Worm (Caenorhabditis elegans) whole organism, late embryonic: Measurements from ENCODE around the gene idpp-5.

Source experiments
- K09A11.1 ChIP-seq: sonication (generic microtip); optimal IDR thresholded peaks from 2 replicates; lab custom pipeline; 2017; ENCODE audit warnings: antibody characterized with exemption, mild to moderate bottlenecking, missing genetic modification characterization, missing compliant biosample characterization; ENCODE audit not compliant: insufficient read depth
- ama-1 ChIP-seq: fragments of 150-350 bp; optimal IDR thresholded peaks from 2 replicates; lab custom pipeline; 2014
- ceh-22 ChIP-seq: sonication (generic microtip); optimal IDR thresholded peaks from 2 replicates; lab custom pipeline; 2017; ENCODE audit warnings: missing biosample characterization, missing genetic modification characterization
- fkh-10 ChIP-seq: fragments of 150-350 bp; optimal IDR thresholded peaks from 2 replicates; lab custom pipeline; 2014; ENCODE audit warnings: missing biosample characterization, missing genetic modification reagents, missing genetic modification characterization
- mec-3 ChIP-seq: sonication (generic microtip); optimal IDR thresholded peaks from 2 replicates; lab custom pipeline; 2016; ENCODE audit warnings: borderline replicate concordance, missing genetic modification characterization, missing compliant biosample characterization
- pat-9 ChIP-seq: fragments of 200-800 bp; sonication (Bioruptor generic); optimal IDR thresholded peaks from 2 replicates; lab custom pipeline; 2018; ENCODE audit warnings: mild to moderate bottlenecking, missing genetic modification characterization, moderate library complexity, missing compliant biosample characterization
- pros-1 ChIP-seq: fragments of 150-350 bp; optimal IDR thresholded peaks from 2 replicates; lab custom pipeline; 2014; ENCODE audit warnings: missing biosample characterization, missing genetic modification reagents, missing genetic modification characterization
- syd-9 ChIP-seq: sonication (generic microtip); optimal IDR thresholded peaks from 2 replicates; lab custom pipeline; 2016; ENCODE audit warnings: mild to moderate bottlenecking, missing genetic modification characterization, moderate library complexity, missing compliant biosample characterization
- tbx-2 ChIP-seq: sonication (generic microtip); optimal IDR thresholded peaks from 2 replicates; lab custom pipeline; 2016; ENCODE audit warnings: missing genetic modification characterization, missing compliant biosample characterization
- ttx-3 ChIP-seq: sonication (generic microtip); optimal IDR thresholded peaks from 2 replicates; lab custom pipeline; 2016; ENCODE audit warnings: missing genetic modification reagents, missing genetic modification characterization, missing compliant biosample characterization

DNA sequence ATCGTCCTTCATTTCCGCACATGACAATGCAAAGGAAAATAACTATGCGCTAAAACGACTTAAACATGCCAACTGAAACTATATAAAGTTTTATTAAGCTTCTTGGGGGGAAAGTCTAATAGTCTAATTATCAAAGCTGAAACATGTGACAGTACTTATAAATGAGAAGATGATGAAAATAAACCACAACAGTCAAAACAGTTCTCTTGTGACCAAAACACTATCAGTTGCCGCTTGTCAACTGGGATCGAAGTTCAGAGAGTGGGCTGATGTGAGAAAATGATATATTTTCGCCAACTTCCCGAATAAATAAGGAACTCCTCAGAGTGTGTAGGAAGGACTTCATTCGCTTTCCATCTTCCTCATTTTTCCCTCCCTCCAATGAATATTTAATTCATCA, 29.4 kb upstream of the idpp-5 start:
- no peak for TF ChIP-seq fkh-10 (GFP tag; lab: Kevin White, UChicago)
- TF ChIP-seq pat-9 (tag; lab: Kevin White, UChicago), result no peak
- TF ChIP-seq pros-1 (tag; lab: Kevin White, UChicago), result no peak
- TF ChIP-seq ama-1 (lab: Kevin White, UChicago), result no peak
- no peak for TF ChIP-seq mec-3 (tag; lab: Kevin White, UChicago)
- TF ChIP-seq syd-9 (tag; lab: Kevin White, UChicago), result no peak
- no peak for TF ChIP-seq K09A11.1 (tag; lab: Kevin White, UChicago)
- no peak for TF ChIP-seq tbx-2 (tag; lab: Kevin White, UChicago)
- no peak for TF ChIP-seq ttx-3 (tag; lab: Kevin White, UChicago)
- TF ChIP-seq ceh-22 (tag; lab: Kevin White, UChicago), result no peak
